Worm (Caenorhabditis elegans) whole organism, L3 larva: ENCODE measurements around the gene rab-35.

Experiments used
- R02D3.7 ChIP-seq: fragments of 150-350 bp; optimal IDR thresholded peaks from 2 replicates; lab custom pipeline; 2014; ENCODE audit warnings: missing biosample characterization, missing genetic modification characterization
- ZK546.5 ChIP-seq: sonication (generic microtip); optimal IDR thresholded peaks from 2 replicates; lab custom pipeline; 2017; ENCODE audit warnings: missing biosample characterization, missing genetic modification characterization
- ama-1 ChIP-seq: fragments of 150-350 bp; optimal IDR thresholded peaks from 2 replicates; lab custom pipeline; 2018
- ceh-16 ChIP-seq: sonication (generic microtip); optimal IDR thresholded peaks from 2 replicates; lab custom pipeline; 2017; ENCODE audit warnings: missing biosample characterization, missing genetic modification characterization
- daf-12 ChIP-seq: fragments of 150-350 bp; optimal IDR thresholded peaks from 2 replicates; lab custom pipeline; 2014; ENCODE audit warnings: missing biosample characterization, missing genetic modification reagents, missing genetic modification characterization
- egl-27 ChIP-seq: sonication (generic microtip); optimal IDR thresholded peaks from 4 replicates; lab custom pipeline; 2017; ENCODE audit warnings: missing biosample characterization, missing genetic modification reagents, missing genetic modification characterization
- egl-5 ChIP-seq: fragments of 150-350 bp; optimal IDR thresholded peaks from 2 replicates; lab custom pipeline; 2017; ENCODE audit warnings: missing biosample characterization, missing genetic modification reagents, missing genetic modification characterization, inconsistent platforms
- elt-1 ChIP-seq: fragments of 150-350 bp; optimal IDR thresholded peaks from 2 replicates; lab custom pipeline; 2014; ENCODE audit warnings: missing biosample characterization, missing genetic modification characterization
- elt-2 ChIP-seq: sonication (generic microtip); optimal IDR thresholded peaks from 2 replicates; lab custom pipeline; 2016; ENCODE audit warnings: missing genetic modification reagents, mild to moderate bottlenecking, missing genetic modification characterization, missing compliant biosample characterization
- eor-1 ChIP-seq, 2 experiments: fragments of 150-350 bp; optimal IDR thresholded peaks; 2 replicates each; lab custom pipeline; 2014 to 2018; ENCODE audit warnings: missing biosample characterization in 2 of 2, missing genetic modification characterization in 2 of 2
- fos-1 ChIP-seq: fragments of 150-350 bp; optimal IDR thresholded peaks from 2 replicates; lab custom pipeline; 2014; ENCODE audit warnings: missing biosample characterization, missing genetic modification characterization
- hmg-11 ChIP-seq: sonication (generic microtip); optimal IDR thresholded peaks from 2 replicates; lab custom pipeline; 2016; ENCODE audit warnings: missing genetic modification characterization, missing compliant biosample characterization
- lin-39 ChIP-seq: fragments of 150-350 bp; optimal IDR thresholded peaks from 2 replicates; lab custom pipeline; 2018; ENCODE audit warnings: missing biosample characterization, missing genetic modification reagents, missing genetic modification characterization
- lsy-12 ChIP-seq: sonication (generic microtip); optimal IDR thresholded peaks from 2 replicates; lab custom pipeline; 2016; ENCODE audit warnings: mild to moderate bottlenecking, missing genetic modification characterization, missing compliant biosample characterization
- mdl-1 ChIP-seq: fragments of 150-350 bp; optimal IDR thresholded peaks from 2 replicates; lab custom pipeline; 2014; ENCODE audit warnings: missing biosample characterization, missing genetic modification characterization
- mml-1 ChIP-seq: fragments of 150-350 bp; sonication (generic microtip); optimal IDR thresholded peaks from 3 replicates; lab custom pipeline; 2014; ENCODE audit warnings: missing biosample characterization, missing genetic modification characterization
- nfya-1 ChIP-seq: sonication (generic microtip); optimal IDR thresholded peaks from 2 replicates; lab custom pipeline; 2017; ENCODE audit warnings: missing genetic modification characterization, mild to moderate bottlenecking, missing compliant biosample characterization, antibody characterized with exemption, moderate library complexity; ENCODE audit not compliant: insufficient read depth
- nhr-12 ChIP-seq: fragments of 150-350 bp; optimal IDR thresholded peaks from 2 replicates; lab custom pipeline; 2014; ENCODE audit warnings: missing biosample characterization, missing genetic modification characterization
- nhr-23 ChIP-seq: fragments of 150-350 bp; optimal IDR thresholded peaks from 2 replicates; lab custom pipeline; 2014; ENCODE audit warnings: missing biosample characterization, missing genetic modification reagents, missing genetic modification characterization
- nhr-237 ChIP-seq: fragments of 150-350 bp; optimal IDR thresholded peaks from 2 replicates; lab custom pipeline; 2014; ENCODE audit warnings: missing biosample characterization, missing genetic modification characterization
- nhr-43 ChIP-seq: sonication (generic microtip); optimal IDR thresholded peaks from 2 replicates; lab custom pipeline; 2016; ENCODE audit warnings: mild to moderate bottlenecking, missing genetic modification characterization, missing compliant biosample characterization; ENCODE audit not compliant: poor library complexity, severe bottlenecking
- nhr-76 ChIP-seq: fragments of 150-350 bp; sonication (generic microtip); optimal IDR thresholded peaks from 5 replicates; lab custom pipeline; 2014; ENCODE audit warnings: missing biosample characterization, missing genetic modification characterization
- nhr-77 ChIP-seq: fragments of 150-350 bp; optimal IDR thresholded peaks from 2 replicates; lab custom pipeline; 2014; ENCODE audit warnings: missing biosample characterization, missing genetic modification characterization
- pha-4 ChIP-seq: fragments of 150-350 bp; optimal IDR thresholded peaks from 2 replicates; lab custom pipeline; 2014; ENCODE audit warnings: missing biosample characterization, missing genetic modification reagents, missing genetic modification characterization
- pqm-1 ChIP-seq: fragments of 150-350 bp; optimal IDR thresholded peaks from 2 replicates; lab custom pipeline; 2017; ENCODE audit warnings: missing biosample characterization, missing genetic modification characterization, inconsistent platforms
- sea-2 ChIP-seq: fragments of 150-350 bp; sonication (generic microtip); optimal IDR thresholded peaks from 4 replicates; lab custom pipeline; 2014; ENCODE audit warnings: missing biosample characterization, missing genetic modification reagents, missing genetic modification characterization
- skn-1 ChIP-seq: fragments of 150-350 bp; optimal IDR thresholded peaks from 2 replicates; lab custom pipeline; 2014; ENCODE audit warnings: missing biosample characterization, missing genetic modification characterization
- snpc-4 ChIP-seq: fragments of 150-350 bp; optimal IDR thresholded peaks from 2 replicates; lab custom pipeline; 2014; ENCODE audit warnings: missing biosample characterization, missing genetic modification characterization
- tbx-2 ChIP-seq: sonication (generic microtip); optimal IDR thresholded peaks from 2 replicates; lab custom pipeline; 2016; ENCODE audit warnings: mild to moderate bottlenecking, missing genetic modification characterization, missing compliant biosample characterization
- unc-39 ChIP-seq: sonication (generic microtip); optimal IDR thresholded peaks from 4 replicates; lab custom pipeline; 2017; ENCODE audit warnings: missing biosample characterization, missing genetic modification characterization
- unc-62 ChIP-seq: fragments of 150-350 bp; sonication (generic microtip); optimal IDR thresholded peaks from 4 replicates; lab custom pipeline; 2014; ENCODE audit warnings: missing biosample characterization, missing genetic modification reagents, missing genetic modification characterization
- zag-1 ChIP-seq: fragments of 150-350 bp; optimal IDR thresholded peaks from 2 replicates; lab custom pipeline; 2014; ENCODE audit warnings: missing biosample characterization, missing genetic modification characterization

The rab-35 gene

ce11 chrIII:11311466-11311865 is at the start of gene rab-35:
TSS of gene rab-35 (minus strand) at chrIII:11311566.
- TF ChIP-seq ama-1, result no peak
- no peak for TF ChIP-seq unc-39 (tag; lab: Kevin White, UChicago)
- TF ChIP-seq zag-1 (tag; lab: Kevin White, UChicago), result no peak
- no peak for TF ChIP-seq nfya-1
- TF ChIP-seq snpc-4 (tag; lab: Kevin White, UChicago), result no peak

- TF ChIP-seq lin-39 (tag; lab: Kevin White, UChicago), result peak; percentile 4
- TF ChIP-seq nhr-12 (tag; lab: Kevin White, UChicago), result no peak
- TF ChIP-seq, all 47 proteins: peak for 1
Observed at ce11 chrIII:11360156-11360555, 48.8 kb upstream of the rab-35 start, which contains the start of gene T28D6.4. TSS of gene T28D6.4 (plus strand) at chrIII:11360456.

- TF ChIP-seq nhr-77 (tag; lab: Kevin White, UChicago) (no peak), mdl-1 (no peak), nhr-76 (no peak), hmg-11 (no peak), sea-2 (GFP tag; lab: Kevin White, UChicago) (no peak), nfya-1 (no peak), nhr-12 (tag; lab: Kevin White, UChicago) (no peak)
Observed at ce11 chrIII:11359422-11359821, 48.1 kb upstream of the rab-35 start.

- TF ChIP-seq lin-39 (tag; lab: Kevin White, UChicago) (no peak), fos-1 (tag; lab: Kevin White, UChicago) (no peak), R02D3.7 (tag; lab: Kevin White, UChicago) (no peak), egl-27 (tag; lab: Kevin White, UChicago) (no peak), unc-39 (tag; lab: Kevin White, UChicago) (no peak), tbx-2 (no peak), sea-2 (GFP tag; lab: Kevin White, UChicago) (no peak), nhr-77 (tag; lab: Kevin White, UChicago) (no peak), nhr-23 (tag; lab: Kevin White, UChicago) (no peak), pqm-1 (tag; lab: Kevin White, UChicago) (no peak), snpc-4 (tag; lab: Kevin White, UChicago) (no peak), nhr-237 (tag; lab: Kevin White, UChicago) (no peak), mdl-1 (no peak), skn-1 (no peak), nhr-12 (tag; lab: Kevin White, UChicago) (no peak), ceh-16 (tag; lab: Kevin White, UChicago) (no peak), ZK546.5 (tag; lab: Kevin White, UChicago) (no peak), hmg-11 (no peak), elt-1 (tag; lab: Kevin White, UChicago) (no peak)
Observed at ce11 chrIII:11358273-11358672, 46.9 kb upstream of the rab-35 start.

- TF ChIP-seq pha-4 (peak; percentile 28), pqm-1 (tag; lab: Kevin White, UChicago) (peak; percentile 9), fos-1 (tag; lab: Kevin White, UChicago) (no peak), snpc-4 (tag; lab: Kevin White, UChicago) (no peak), daf-12 (tag; lab: Kevin White, UChicago) (no peak), hmg-11 (peak; percentile 17), nfya-1 (peak; percentile 2), nhr-23 (tag; lab: Kevin White, UChicago) (peak; percentile 21), egl-5 (no peak), lsy-12 (tag; lab: Kevin White, UChicago) (no peak), nhr-76 (no peak), elt-2 (peak; percentile 58), nhr-43 (no peak)
- TF ChIP-seq, all 47 proteins: peak for 6
Observed at ce11 chrIII:11357418-11357817, 46.1 kb upstream of the rab-35 start.

- TF ChIP-seq eor-1 (tag; optimal IDR thresholded peaks at IDR 0.05; lab: Kevin White, UChicago) (no peak), unc-62 (GFP tag; lab: Kevin White, UChicago) (no peak), sea-2 (GFP tag; lab: Kevin White, UChicago) (no peak), pha-4 (no peak), lin-39 (tag; lab: Kevin White, UChicago) (peak; percentile 12), mml-1 (tag; lab: Kevin White, UChicago) (no peak)
Observed at ce11 chrIII:11355758-11356323, 44.5 kb upstream of the rab-35 start.
